Fruit fly (Drosophila melanogaster): ENCODE data around the gene Vps4.

DNA sequence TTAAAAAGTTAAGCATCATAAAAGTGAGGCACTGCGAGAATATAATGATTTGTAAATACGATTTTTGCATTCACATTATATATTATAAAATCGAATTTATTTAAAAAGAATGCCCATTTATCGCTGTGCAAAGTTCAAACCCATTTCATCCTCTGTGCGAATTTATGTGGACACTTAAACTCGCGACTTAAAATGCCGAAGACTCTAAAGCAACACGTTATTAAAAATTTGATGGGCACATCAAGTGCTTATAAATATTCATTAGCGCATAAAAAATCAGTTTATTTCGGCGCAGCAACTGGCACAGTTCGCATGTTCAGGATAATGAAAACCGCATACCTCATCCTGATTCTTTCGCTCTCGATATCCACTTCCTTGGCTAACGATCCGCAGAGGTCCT is 19.6 kb upstream of the Vps4 start, which contains the start of gene CG6788:
- no peak for TF ChIP-seq CG6854 (GFP tag; optimal IDR thresholded peaks at IDR 0.05)
- no peak for TF ChIP-seq Met (GFP tag; optimal IDR thresholded peaks at IDR 0.05)
- no peak for TF ChIP-seq CG4318 (GFP tag; optimal IDR thresholded peaks at IDR 0.05)
- no peak for TF ChIP-seq Sox102F (GFP tag; optimal IDR thresholded peaks at IDR 0.05)
- TF ChIP-seq fd85E (GFP tag; optimal IDR thresholded peaks at IDR 0.05): no peak
- TF ChIP-seq Blimp-1 (GFP tag; optimal IDR thresholded peaks at IDR 0.05): no peak

Data from whole organism, prepupa.